Worm (Caenorhabditis elegans) whole organism, L4/young adult: ENCODE data around the gene srw-68.

Experiments
- W03F9.2 ChIP-seq: fragments of 150-350 bp; optimal IDR thresholded peaks from 2 replicates; lab custom pipeline; 2014; ENCODE audit warnings: missing biosample characterization, missing genetic modification characterization
- dao-5 ChIP-seq: sonication (generic microtip); optimal IDR thresholded peaks from 2 replicates; lab custom pipeline; 2016; ENCODE audit warnings: missing genotype, missing genetic modification characterization, moderate library complexity, missing compliant biosample characterization
- him-1 ChIP-seq: sonication (generic microtip); optimal IDR thresholded peaks from 2 replicates; lab custom pipeline; 2016; ENCODE audit warnings: missing genotype, missing genetic modification reagents, missing genetic modification characterization, missing compliant biosample characterization

DNA sequence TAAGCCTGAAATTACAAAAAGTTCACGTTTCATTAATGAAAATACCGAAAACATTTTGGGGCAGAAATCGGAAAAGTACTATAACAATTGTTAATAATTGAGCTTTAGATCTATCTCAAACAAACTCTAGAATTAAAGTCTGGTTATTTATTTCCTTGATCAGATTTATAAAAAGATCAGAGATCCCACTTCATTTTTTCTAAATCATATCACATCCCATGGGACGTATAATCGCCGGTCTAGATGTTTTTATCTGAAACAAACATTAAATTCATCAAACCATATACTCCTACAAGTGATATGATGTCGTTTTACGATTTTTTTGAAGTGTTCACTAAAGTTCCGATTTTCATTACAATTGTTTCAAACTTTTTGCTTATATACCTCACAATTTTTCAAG lies 14.8 kb downstream of the srw-68 start, which contains the start of gene str-41:
- no peak for TF ChIP-seq him-1 (tag; lab: Kevin White, UChicago)
- no peak for TF ChIP-seq dao-5 (tag; lab: Kevin White, UChicago)
- no peak for TF ChIP-seq W03F9.2 (tag; lab: Kevin White, UChicago)
